Fruit fly (Drosophila melanogaster) whole organism, embryonic: ENCODE results near the gene mia.

Experiments
- Antp ChIP-seq: fragments of 200-800 bp; sonication (Bioruptor generic); optimal IDR thresholded peaks from 3 replicates; lab custom pipeline; 2016; ENCODE audit warnings: missing biosample characterization, missing genetic modification characterization
- B-H2 ChIP-seq: fragments of 200-800 bp; sonication (Bioruptor generic); optimal IDR thresholded peaks from 2 replicates; lab custom pipeline; 2018; ENCODE audit warnings: missing biosample characterization, mild to moderate bottlenecking, missing genetic modification characterization
- CG10147 ChIP-seq: fragments of 200-800 bp; sonication (Bioruptor generic); optimal IDR thresholded peaks from 2 replicates; lab custom pipeline; 2019; ENCODE audit warnings: missing biosample characterization, mild to moderate bottlenecking, missing genetic modification characterization, moderate library complexity
- CG10267 ChIP-seq: fragments of 200-800 bp; sonication (Bioruptor generic); optimal IDR thresholded peaks from 2 replicates; lab custom pipeline; 2018; ENCODE audit warnings: missing biosample characterization, mild to moderate bottlenecking, missing genetic modification characterization, moderate library complexity
- CG10979 ChIP-seq: fragments of 200-800 bp; sonication (Bioruptor generic); optimal IDR thresholded peaks from 2 replicates; lab custom pipeline; 2018; ENCODE audit warnings: missing biosample characterization, mild to moderate bottlenecking, missing genetic modification characterization, moderate library complexity
- CG11247 ChIP-seq: fragments of 200-800 bp; sonication (Bioruptor generic); IDR thresholded peaks from 2 replicates; pipeline ENCODE4 v1.3.6; 2022; ENCODE audit warnings: missing biosample characterization, missing genetic modification characterization
- CG11456 ChIP-seq: fragments of 200-800 bp; sonication (Bioruptor generic); IDR thresholded peaks from 3 replicates; pipeline ENCODE4 v1.3.6; 2022; ENCODE audit warnings: missing biosample characterization, missing genetic modification characterization
- CG11723 ChIP-seq: fragments of 200-800 bp; sonication (Bioruptor generic); optimal IDR thresholded peaks from 2 replicates; lab custom pipeline; 2017; ENCODE audit warnings: missing biosample characterization, mild to moderate bottlenecking, missing genetic modification characterization
- CG13894 ChIP-seq: fragments of 200-800 bp; sonication (Bioruptor generic); optimal IDR thresholded peaks from 3 replicates; lab custom pipeline; 2018; ENCODE audit warnings: missing biosample characterization, mild to moderate bottlenecking, missing genetic modification characterization, moderate library complexity
- CG1647 ChIP-seq: fragments of 200-800 bp; sonication (Bioruptor generic); optimal IDR thresholded peaks from 3 replicates; lab custom pipeline; 2016; ENCODE audit warnings: missing biosample characterization, missing genetic modification characterization
- CG16779 ChIP-seq: fragments of 200-800 bp; sonication (Bioruptor generic); IDR thresholded peaks from 2 replicates; pipeline ENCODE4 v1.3.6; 2022; ENCODE audit warnings: missing biosample characterization, missing genetic modification characterization
- CG17328 ChIP-seq: fragments of 200-800 bp; sonication (Bioruptor generic); IDR thresholded peaks from 2 replicates; pipeline ENCODE4 v1.3.6; 2022; ENCODE audit warnings: missing biosample characterization, missing genetic modification characterization
- CG2678 ChIP-seq: fragments of 200-800 bp; sonication (Bioruptor generic); optimal IDR thresholded peaks from 3 replicates; lab custom pipeline; 2019; ENCODE audit warnings: missing biosample characterization, mild to moderate bottlenecking, missing genetic modification characterization, moderate library complexity
- CG4820 ChIP-seq: fragments of 200-800 bp; sonication (Bioruptor generic); optimal IDR thresholded peaks from 3 replicates; lab custom pipeline; 2016; ENCODE audit warnings: missing biosample characterization, missing genetic modification characterization
- CG5953 ChIP-seq: fragments of 200-800 bp; sonication (Bioruptor generic); IDR thresholded peaks from 2 replicates; pipeline ENCODE4 v1.3.6; 2022; ENCODE audit warnings: missing biosample characterization, missing genetic modification characterization
- CG6272 ChIP-seq: fragments of 200-800 bp; sonication (Bioruptor generic); IDR thresholded peaks from 2 replicates; pipeline ENCODE4 v1.3.6; 2022; ENCODE audit warnings: missing biosample characterization, missing genetic modification characterization
- CG7556 ChIP-seq: fragments of 200-800 bp; sonication (Bioruptor generic); optimal IDR thresholded peaks from 2 replicates; lab custom pipeline; 2017; ENCODE audit warnings: missing biosample characterization, mild to moderate bottlenecking, missing genetic modification characterization
- CHES-1-like ChIP-seq: fragments of 200-800 bp; sonication (Bioruptor generic); optimal IDR thresholded peaks from 2 replicates; lab custom pipeline; 2016; ENCODE audit warnings: missing biosample characterization, missing genetic modification characterization
- Dbx ChIP-seq: fragments of 200-800 bp; sonication (Bioruptor generic); IDR thresholded peaks from 3 replicates; pipeline ENCODE4 v1.3.6; 2022; ENCODE audit warnings: missing biosample characterization, missing genetic modification characterization
- Doc2 ChIP-seq: fragments of 200-800 bp; sonication (Bioruptor generic); IDR thresholded peaks from 2 replicates; pipeline ENCODE4 v1.3.6; 2022; ENCODE audit warnings: missing biosample characterization, missing genetic modification characterization
- Dp ChIP-seq: fragments of 200-800 bp; sonication (Bioruptor generic); optimal IDR thresholded peaks from 2 replicates; lab custom pipeline; 2018; ENCODE audit warnings: missing biosample characterization, mild to moderate bottlenecking, missing genetic modification characterization, moderate library complexity
- Fer2 ChIP-seq: fragments of 200-800 bp; sonication (Bioruptor generic); optimal IDR thresholded peaks from 2 replicates; lab custom pipeline; 2018; ENCODE audit warnings: missing biosample characterization, mild to moderate bottlenecking, missing genetic modification characterization, moderate library complexity
- Oaz ChIP-seq: fragments of 200-800 bp; sonication (Bioruptor generic); IDR thresholded peaks from 2 replicates; pipeline ENCODE4 v1.3.6; 2022; ENCODE audit warnings: missing biosample characterization, missing genetic modification characterization
- Pdp1 ChIP-seq, 2 experiments: fragments of 200-800 bp; sonication (Bioruptor generic); optimal IDR thresholded peaks; 3 replicates each; lab custom pipeline; 2016; ENCODE audit warnings: missing biosample characterization in 2 of 2, missing genetic modification characterization in 2 of 2, mild to moderate bottlenecking in 1 of 2, moderate library complexity in 1 of 2
- Ravus ChIP-seq: fragments of 200-800 bp; sonication (Bioruptor generic); IDR thresholded peaks from 2 replicates; pipeline ENCODE4 v1.3.6; 2022; ENCODE audit warnings: missing biosample characterization, missing genetic modification characterization
- Rfx ChIP-seq: fragments of 200-800 bp; sonication (Bioruptor generic); IDR thresholded peaks from 2 replicates; pipeline ENCODE4 v1.3.6; 2022; ENCODE audit warnings: missing biosample characterization, missing genetic modification characterization
- Six4 ChIP-seq: fragments of 200-800 bp; sonication (Bioruptor generic); optimal IDR thresholded peaks from 2 replicates; lab custom pipeline; 2016; ENCODE audit warnings: missing biosample characterization, missing genetic modification characterization
- Sox100B ChIP-seq: fragments of 200-800 bp; sonication (Bioruptor generic); optimal IDR thresholded peaks from 3 replicates; lab custom pipeline; 2018; ENCODE audit warnings: missing biosample characterization, mild to moderate bottlenecking, missing genetic modification characterization
- Sox102F ChIP-seq: fragments of 200-800 bp; sonication (Bioruptor generic); optimal IDR thresholded peaks from 2 replicates; lab custom pipeline; 2018; ENCODE audit warnings: missing biosample characterization, mild to moderate bottlenecking, missing genetic modification characterization, moderate library complexity
- Spps ChIP-seq: fragments of 200-800 bp; sonication (Bioruptor generic); optimal IDR thresholded peaks from 2 replicates; lab custom pipeline; 2018; ENCODE audit warnings: missing biosample characterization, mild to moderate bottlenecking, missing genetic modification characterization
- Sry-β ChIP-seq: fragments of 200-800 bp; sonication (Bioruptor generic); optimal IDR thresholded peaks from 2 replicates; lab custom pipeline; 2018; ENCODE audit warnings: missing biosample characterization, mild to moderate bottlenecking, missing genetic modification characterization, moderate library complexity
- Ssrp ChIP-seq: fragments of 200-800 bp; sonication (Bioruptor generic); optimal IDR thresholded peaks from 2 replicates; lab custom pipeline; 2018; ENCODE audit warnings: missing biosample characterization, mild to moderate bottlenecking, missing genetic modification characterization, moderate library complexity
- Vsx1 ChIP-seq: fragments of 200-800 bp; sonication (Bioruptor generic); optimal IDR thresholded peaks from 2 replicates; lab custom pipeline; 2017; ENCODE audit warnings: missing biosample characterization, mild to moderate bottlenecking, missing genetic modification characterization, missing genetic modification reagents
- al ChIP-seq: fragments of 200-800 bp; sonication (Bioruptor generic); IDR thresholded peaks from 2 replicates; pipeline ENCODE4 v1.3.6; 2022; ENCODE audit warnings: missing biosample characterization, missing genetic modification characterization
- ap ChIP-seq: fragments of 200-800 bp; sonication (Bioruptor generic); IDR thresholded peaks from 2 replicates; pipeline ENCODE4 v1.3.6; 2022; ENCODE audit warnings: missing biosample characterization, missing genetic modification characterization
- btn ChIP-seq: fragments of 200-800 bp; sonication (Bioruptor generic); optimal IDR thresholded peaks from 2 replicates; lab custom pipeline; 2016; ENCODE audit warnings: missing biosample characterization, missing genetic modification characterization
- cad ChIP-seq: fragments of >200 bp; optimal IDR thresholded peaks from 2 replicates; lab custom pipeline; 2017; ENCODE audit warnings: missing biosample characterization, missing genetic modification characterization
- emc ChIP-seq: fragments of 200-800 bp; sonication (Bioruptor generic); optimal IDR thresholded peaks from 2 replicates; lab custom pipeline; 2016; ENCODE audit warnings: missing biosample characterization, missing genetic modification characterization
- ewg ChIP-seq: fragments of 200-800 bp; sonication (Bioruptor generic); optimal IDR thresholded peaks from 3 replicates; lab custom pipeline; 2017; ENCODE audit warnings: mild to moderate bottlenecking, missing biosample characterization, missing genetic modification reagents, missing genetic modification characterization
- fd64A ChIP-seq: fragments of 200-800 bp; sonication (Bioruptor generic); optimal IDR thresholded peaks from 3 replicates; lab custom pipeline; 2018; ENCODE audit warnings: missing biosample characterization, mild to moderate bottlenecking, missing genetic modification characterization
- jumu ChIP-seq: fragments of 200-800 bp; sonication (Bioruptor generic); optimal IDR thresholded peaks from 3 replicates; lab custom pipeline; 2016; ENCODE audit warnings: missing biosample characterization, missing genetic modification characterization
- klu ChIP-seq: fragments of 200-800 bp; sonication (Bioruptor generic); IDR thresholded peaks from 2 replicates; pipeline ENCODE4 v1.3.6; 2022; ENCODE audit warnings: missing biosample characterization, missing genetic modification characterization
- lilli ChIP-seq: fragments of 200-800 bp; sonication (Bioruptor generic); optimal IDR thresholded peaks from 3 replicates; lab custom pipeline; 2016; ENCODE audit warnings: missing biosample characterization, missing genetic modification characterization
- nom ChIP-seq: fragments of 200-800 bp; sonication (Bioruptor generic); optimal IDR thresholded peaks from 2 replicates; lab custom pipeline; 2017; ENCODE audit warnings: missing biosample characterization, missing genetic modification characterization, mild to moderate bottlenecking, moderate library complexity, missing genetic modification reagents
- otp ChIP-seq: fragments of 200-800 bp; sonication (Bioruptor generic); IDR thresholded peaks from 3 replicates; pipeline ENCODE4, ENCODE4 v1.3.6; 2022; ENCODE audit warnings: missing biosample characterization, missing genetic modification characterization
- peb ChIP-seq: fragments of 200-800 bp; sonication (Bioruptor generic); IDR thresholded peaks from 2 replicates; pipeline ENCODE4 v1.3.6; 2022; ENCODE audit warnings: missing biosample characterization, missing genetic modification characterization
- pita ChIP-seq: fragments of 200-800 bp; sonication (Bioruptor generic); optimal IDR thresholded peaks from 2 replicates; lab custom pipeline; 2017; ENCODE audit warnings: missing biosample characterization, mild to moderate bottlenecking, missing genetic modification characterization
- pros ChIP-seq: fragments of 200-800 bp; sonication (Bioruptor generic); optimal IDR thresholded peaks from 3 replicates; lab custom pipeline; 2019; ENCODE audit warnings: missing biosample characterization, mild to moderate bottlenecking, missing genetic modification characterization, moderate library complexity
- repo ChIP-seq: fragments of 200-800 bp; sonication (Bioruptor generic); optimal IDR thresholded peaks from 2 replicates; lab custom pipeline; 2016; ENCODE audit warnings: missing biosample characterization, missing genetic modification characterization
- schlank ChIP-seq: fragments of 200-800 bp; sonication (Bioruptor generic); optimal IDR thresholded peaks from 2 replicates; lab custom pipeline; 2018; ENCODE audit warnings: missing biosample characterization, mild to moderate bottlenecking, missing genetic modification characterization
- ssp ChIP-seq: fragments of 200-800 bp; sonication (Bioruptor generic); IDR thresholded peaks from 2 replicates; pipeline ENCODE4 v1.3.6; 2022; ENCODE audit warnings: missing biosample characterization, missing genetic modification characterization

Gene mia

DNA sequence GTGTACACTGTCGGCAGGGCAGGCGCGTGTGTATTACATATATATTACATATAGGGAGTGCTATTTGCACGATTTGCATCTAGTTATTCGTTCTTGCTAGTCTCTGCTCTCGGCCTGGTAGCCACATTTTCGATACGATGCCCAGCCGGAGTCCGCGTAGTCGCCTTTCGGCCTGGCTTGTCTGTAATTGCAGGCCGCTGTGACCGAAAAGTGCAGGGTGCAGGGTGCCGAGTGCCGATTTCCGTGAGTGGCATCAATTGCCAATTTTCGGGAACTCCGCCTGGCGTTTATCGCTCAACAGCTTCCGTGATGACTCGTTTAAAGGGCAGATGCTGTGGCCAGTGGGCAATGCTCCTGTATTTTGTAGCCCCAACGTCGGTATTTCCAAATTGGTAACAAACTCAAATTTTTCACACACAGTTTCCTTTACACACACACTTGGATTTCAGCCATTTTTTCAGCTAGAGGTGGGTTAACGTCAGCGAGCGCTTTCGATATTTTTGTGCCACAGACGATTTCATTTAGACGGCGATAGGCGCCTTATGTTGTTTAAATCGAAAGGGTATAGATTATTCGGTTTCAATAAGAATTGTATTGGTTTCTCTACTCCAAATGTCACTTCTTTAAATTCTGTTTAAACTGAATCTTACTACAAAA lies 37.0 kb upstream of the mia start, which contains the start of gene CG2926 (continued):
- TF ChIP-seq CG6272 (GFP tag; lab: Robert Waterston, UW): peak; percentile 62
- TF ChIP-seq CG11456 (GFP tag; lab: Robert Waterston, UW): peak; percentile 58; the same call in 2 of the 3 replicates
- no peak for TF ChIP-seq jumu (GFP tag; lab: Kevin White, UChicago)
- peak; percentile 64 for TF ChIP-seq Dp (GFP tag; lab: Kevin White, UChicago)
- no peak for TF ChIP-seq otp (GFP tag; lab: Robert Waterston, UW)
- TF ChIP-seq CG11247 (GFP tag; lab: Robert Waterston, UW): peak; percentile 26; the same call in 1 of the 2 replicates
- no peak for TF ChIP-seq peb (GFP tag; lab: Robert Waterston, UW)
- TF ChIP-seq CHES-1-like: peak; percentile 29
- TF ChIP-seq CG2678 (tag; lab: Kevin White, UChicago): no peak
- TF ChIP-seq CG10267 (tag; lab: Kevin White, UChicago): no peak
- no peak for TF ChIP-seq Sox100B (GFP tag; lab: Kevin White, UChicago)
- TF ChIP-seq Rfx (GFP tag; lab: Robert Waterston, UW): peak; percentile 78
- TF ChIP-seq Pdp1 (GFP tag; optimal IDR thresholded peaks at IDR 0.05; lab: Kevin White, UChicago): peak in 1 of 2 experiments; percentile 26
- TF ChIP-seq ssp (GFP tag; lab: Robert Waterston, UW): peak; percentile 56
- no peak for TF ChIP-seq CG13894 (tag; lab: Kevin White, UChicago)
- TF ChIP-seq CG5953 (GFP tag; lab: Robert Waterston, UW): no peak
- no peak for TF ChIP-seq CG10147 (GFP tag; lab: Kevin White, UChicago)
- TF ChIP-seq CG17328 (GFP tag; lab: Robert Waterston, UW): no peak
- TF ChIP-seq B-H2 (GFP tag; lab: Kevin White, UChicago): no peak
- peak; percentile 16 for TF ChIP-seq Antp (GFP tag; lab: Kevin White, UChicago)
- peak; percentile 62 for TF ChIP-seq Dbx (GFP tag; lab: Robert Waterston, UW)
- TF ChIP-seq CG1647 (GFP tag; lab: Kevin White, UChicago): no peak
- TF ChIP-seq CG11723: no peak
- no peak for TF ChIP-seq CG4820 (GFP tag; lab: Kevin White, UChicago)
- TF ChIP-seq ap: no peak
- no peak for TF ChIP-seq nom
- TF ChIP-seq al (GFP tag; lab: Robert Waterston, UW): peak; percentile 37; the same call in 1 of the 2 replicates
- TF ChIP-seq CG7556: no peak
- TF ChIP-seq Sox102F (GFP tag; lab: Kevin White, UChicago): no peak
- TF ChIP-seq Doc2 (GFP tag; lab: Robert Waterston, UW): no peak
- no peak for TF ChIP-seq Fer2 (tag; lab: Kevin White, UChicago)
- no peak for TF ChIP-seq CG10979
- peak; percentile 69 for TF ChIP-seq lilli (GFP tag; lab: Kevin White, UChicago)
- no peak for TF ChIP-seq ewg
- no peak for TF ChIP-seq Ravus
- TF ChIP-seq Ssrp (tag; lab: Kevin White, UChicago): no peak
- TF ChIP-seq klu (GFP tag; lab: Robert Waterston, UW): no peak
- TF ChIP-seq CG16779 (GFP tag; lab: Robert Waterston, UW): no peak
- TF ChIP-seq fd64A (GFP tag; lab: Kevin White, UChicago): no peak
- TF ChIP-seq btn (GFP tag; lab: Kevin White, UChicago): no peak
- peak; percentile 16 for TF ChIP-seq repo (GFP tag; lab: Kevin White, UChicago)
- no peak for TF ChIP-seq pros (GFP tag; lab: Kevin White, UChicago)
- no peak for TF ChIP-seq cad (GFP tag; lab: Kevin White, UChicago)
- TF ChIP-seq Vsx1: no peak
- no peak for TF ChIP-seq Spps (tag; lab: Kevin White, UChicago)
- peak; percentile 13 for TF ChIP-seq emc (GFP tag; lab: Kevin White, UChicago)
- TF ChIP-seq schlank (tag; lab: Kevin White, UChicago): no peak
- TF ChIP-seq Oaz (GFP tag; lab: Robert Waterston, UW): no peak
- TF ChIP-seq pita (GFP tag; lab: Kevin White, UChicago): no peak
- no peak for TF ChIP-seq Six4 (GFP tag; lab: Kevin White, UChicago)
- TF ChIP-seq Sry-β (GFP tag; lab: Kevin White, UChicago): no peak
